Comparison of ENCODE assay signal across 1 fruit fly cellular context in the genomic region with DNA sequence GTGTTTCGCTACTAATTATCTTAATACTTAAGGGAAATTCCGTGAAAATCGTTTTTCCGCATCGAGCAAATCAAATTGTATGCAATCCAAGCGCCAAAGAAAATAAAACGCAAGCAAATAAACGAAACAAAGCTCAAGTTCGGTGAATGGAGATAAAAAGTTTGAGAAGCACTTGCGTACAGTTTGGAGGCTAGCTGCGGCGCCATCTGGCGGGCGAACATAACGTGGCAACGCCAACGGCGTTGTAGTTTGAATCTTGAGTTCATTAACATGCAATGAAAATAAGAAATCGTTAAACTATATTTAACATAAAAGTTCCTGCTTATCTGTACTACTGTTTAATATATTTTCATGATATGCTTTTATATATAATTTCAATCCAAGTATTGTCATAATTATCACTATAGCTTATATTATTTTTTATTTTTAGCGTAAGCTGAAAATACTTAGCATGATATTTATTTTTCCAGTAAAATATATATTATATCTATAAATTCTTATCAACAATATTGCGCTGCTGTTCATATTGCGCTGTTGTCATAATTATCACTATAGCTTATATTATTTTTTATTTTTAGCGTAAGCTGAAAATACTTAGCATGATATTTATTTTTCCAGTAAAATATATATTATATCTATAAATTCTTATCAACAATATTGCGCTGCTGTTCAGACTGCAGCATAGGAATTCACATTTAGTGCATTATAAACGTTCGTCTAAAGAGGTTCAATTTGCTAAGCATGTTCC.
TF ChIP-seq lines count a peak whose summit lies in the region.
"Not testable (repeated sequence)": the region's sequence is repeated elsewhere in the genome, so short reads cannot be mapped to it uniquely, and the experiment has no call there.

A gene (plus strand): TSS at position 698 of the 748 bp plus-strand sequence.

TF ChIP-seq in whole organism, embryonic, 481 proteins besides CTCF, POLR2A, EP300 and RAD21 (continued from another document):
- peak; percentile 68 for TF ChIP-seq E2f2 (GFP tag; IDR thresholded peaks at IDR 0.05; lab: Robert Waterston, UW)
- peak; percentile 44 for TF ChIP-seq CG11504 (tag; optimal IDR thresholded peaks at IDR 0.05; lab: Kevin White, UChicago)
- peak; percentile 16 for TF ChIP-seq pzg (GFP tag; optimal IDR thresholded peaks at IDR 0.05; lab: Kevin White, UChicago)
- peak; percentile 22 for TF ChIP-seq zen (tag; optimal IDR thresholded peaks at IDR 0.05; lab: Kevin White, UChicago)
- TF ChIP-seq cad (GFP tag; optimal IDR thresholded peaks at IDR 0.05; lab: Kevin White, UChicago), result peak; percentile 94
- peak; percentile 71 for TF ChIP-seq Bgb (GFP tag; IDR thresholded peaks at IDR 0.05; lab: Robert Waterston, UW; ENCODE audit: partially characterized antibody)
- peak; percentile 70 for TF ChIP-seq Med (GFP tag; lab: Kevin White, UChicago)
- TF ChIP-seq HLH3B (GFP tag; IDR thresholded peaks at IDR 0.05; lab: Robert Waterston, UW), result peak; percentile 15; the same call in 1 of the 2 replicates
- peak; percentile 44; the same call in 1 of the 4 replicates for TF ChIP-seq Gug (GFP tag; IDR thresholded peaks at IDR 0.05; lab: Robert Waterston, UW)
- TF ChIP-seq CG3847 (GFP tag; IDR thresholded peaks at IDR 0.05; lab: Robert Waterston, UW), result peak; percentile 56
- TF ChIP-seq sob (GFP tag; IDR thresholded peaks at IDR 0.05; lab: Robert Waterston, UW), result peak; percentile 24; the same call in 1 of the 2 replicates
- TF ChIP-seq chif (GFP tag; optimal IDR thresholded peaks at IDR 0.05; lab: Kevin White, UChicago), result peak in 1 of 2 experiments; percentile 13
- peak; percentile 11 for TF ChIP-seq CG2712 (tag; optimal IDR thresholded peaks at IDR 0.05; lab: Kevin White, UChicago)
- peak; percentile 93 for TF ChIP-seq Ets65A (GFP tag; lab: Kevin White, UChicago)
- peak; percentile 12 for TF ChIP-seq CG33213 (GFP tag; optimal IDR thresholded peaks at IDR 0.05; lab: Kevin White, UChicago)
- TF ChIP-seq Hr51 (GFP tag; optimal IDR thresholded peaks at IDR 0.05; lab: Kevin White, UChicago), result peak in 1 of 2 experiments; percentile 4
- peak; percentile 12 for TF ChIP-seq CoRest (tag; optimal IDR thresholded peaks at IDR 0.05; lab: Kevin White, UChicago)
- peak; percentile 72 for TF ChIP-seq CG42726 (GFP tag; IDR thresholded peaks at IDR 0.05; lab: Robert Waterston, UW; ENCODE audit: partially characterized antibody)
- TF ChIP-seq Dll (GFP tag; IDR thresholded peaks at IDR 0.05; lab: Robert Waterston, UW; ENCODE audit: partially characterized antibody), result peak; percentile 22; the same call in 1 of the 4 replicates
- peak; percentile 60; the same call in 1 of the 2 replicates for TF ChIP-seq ato (GFP tag; IDR thresholded peaks at IDR 0.05; lab: Robert Waterston, UW; ENCODE audit: partially characterized antibody)
- peak; percentile 36 for TF ChIP-seq Ets97D (GFP tag; optimal IDR thresholded peaks at IDR 0.05; lab: Kevin White, UChicago)
- peak; percentile 97 for TF ChIP-seq stwl (tag; optimal IDR thresholded peaks at IDR 0.05; lab: Kevin White, UChicago)
- TF ChIP-seq CG16813 (GFP tag; IDR thresholded peaks at IDR 0.05; lab: Robert Waterston, UW; ENCODE audit: partially characterized antibody), result peak; percentile 54; the same call in 1 of the 3 replicates
- peak; percentile 82 for TF ChIP-seq Opbp (GFP tag; IDR thresholded peaks at IDR 0.05; lab: Robert Waterston, UW; ENCODE audit: partially characterized antibody)
- TF ChIP-seq ci (GFP tag; IDR thresholded peaks at IDR 0.05; lab: Robert Waterston, UW), result 0 out of 3 replicates have a peak, but pooled peaks have one; percentile 20
- TF ChIP-seq slbo (GFP tag; IDR thresholded peaks at IDR 0.05; lab: Robert Waterston, UW), result 0 out of 2 replicates have a peak, but pooled peaks have one; percentile 32
- 0 out of 3 replicates have a peak, but pooled peaks have one; percentile 44 for TF ChIP-seq otp (GFP tag; IDR thresholded peaks at IDR 0.05; lab: Robert Waterston, UW)
- TF ChIP-seq Rfx (GFP tag; IDR thresholded peaks at IDR 0.05; lab: Robert Waterston, UW), result peak; percentile 64
- TF ChIP-seq CG8290 (GFP tag; optimal IDR thresholded peaks at IDR 0.05; lab: Kevin White, UChicago), result peak; percentile 45
- TF ChIP-seq CG8290 (tag; optimal IDR thresholded peaks at IDR 0.05; lab: Kevin White, UChicago), result peak in 1 of 2 experiments; percentile 22
- peak; percentile 87 for TF ChIP-seq Abd-B (GFP tag; optimal IDR thresholded peaks at IDR 0.05; lab: Kevin White, UChicago)
- peak; percentile 39 for TF ChIP-seq Lhr (GFP tag; optimal IDR thresholded peaks at IDR 0.05; lab: Kevin White, UChicago)
- not testable (repeated sequence) for TF ChIP-seq pan (optimal IDR thresholded peaks at IDR 0.05; lab: Kevin White, UChicago)
- peak in 1 of 2 experiments; percentile 45 for TF ChIP-seq pan (GFP tag; optimal IDR thresholded peaks at IDR 0.05 in 1 of 2, IDR thresholded peaks at IDR 0.05 in 1 of 2)
- 0 out of 2 replicates have a peak, but pooled peaks have one; percentile 10 for TF ChIP-seq Awh (GFP tag; IDR thresholded peaks at IDR 0.05; lab: Robert Waterston, UW)
- peak; percentile 66 for TF ChIP-seq bbx (GFP tag; IDR thresholded peaks at IDR 0.05; lab: Robert Waterston, UW; ENCODE audit: partially characterized antibody)
- peak; percentile 21; the same call in 1 of the 2 replicates for TF ChIP-seq CG11247 (GFP tag; IDR thresholded peaks at IDR 0.05; lab: Robert Waterston, UW)
- TF ChIP-seq Dp (GFP tag; optimal IDR thresholded peaks at IDR 0.05; lab: Kevin White, UChicago), result peak; percentile 58
- TF ChIP-seq Scr (GFP tag; IDR thresholded peaks at IDR 0.05; lab: Robert Waterston, UW; ENCODE audit: partially characterized antibody), result 0 out of 2 replicates have a peak, but pooled peaks have one; percentile 12
- peak in 1 of 2 experiments; percentile 1 for TF ChIP-seq Pdp1 (GFP tag; optimal IDR thresholded peaks at IDR 0.05; lab: Kevin White, UChicago)
- TF ChIP-seq grau (tag; optimal IDR thresholded peaks at IDR 0.05; lab: Kevin White, UChicago), result peak; percentile 1
- TF ChIP-seq row (GFP tag; IDR thresholded peaks at IDR 0.05; lab: Robert Waterston, UW), result peak; percentile 23; the same call in 1 of the 3 replicates
- peak; percentile 52; the same call in 1 of the 3 replicates for TF ChIP-seq dysf (GFP tag; IDR thresholded peaks at IDR 0.05; lab: Robert Waterston, UW)
- peak; percentile 47; the same call in 2 of the 3 replicates for TF ChIP-seq knrl (GFP tag; IDR thresholded peaks at IDR 0.05; lab: Robert Waterston, UW; ENCODE audit: partially characterized antibody)
- peak; percentile 47; the same call in 1 of the 2 replicates for TF ChIP-seq vvl (GFP tag; IDR thresholded peaks at IDR 0.05; lab: Robert Waterston, UW)
- TF ChIP-seq CG1603 (tag; optimal IDR thresholded peaks at IDR 0.05; lab: Kevin White, UChicago), result peak; percentile 49
- TF ChIP-seq CG11456 (GFP tag; IDR thresholded peaks at IDR 0.05; lab: Robert Waterston, UW), result peak; percentile 60; the same call in 1 of the 3 replicates
- TF ChIP-seq onecut (GFP tag; IDR thresholded peaks at IDR 0.05; lab: Robert Waterston, UW), result peak; percentile 9; the same call in 1 of the 2 replicates
- TF ChIP-seq CG13894 (tag; optimal IDR thresholded peaks at IDR 0.05; lab: Kevin White, UChicago), result peak; percentile 1
- TF ChIP-seq tna (GFP tag; IDR thresholded peaks at IDR 0.05; lab: Robert Waterston, UW; ENCODE audit: partially characterized antibody), result peak; percentile 32; the same call in 1 of the 2 replicates
- TF ChIP-seq ind (GFP tag; optimal IDR thresholded peaks at IDR 0.05; lab: Kevin White, UChicago), result peak; percentile 22
- TF ChIP-seq CG6854 (GFP tag; optimal IDR thresholded peaks at IDR 0.05; lab: Kevin White, UChicago), result peak; percentile 48
- TF ChIP-seq CG9817 (tag; optimal IDR thresholded peaks at IDR 0.05; lab: Kevin White, UChicago), result peak; percentile 8
- TF ChIP-seq zfh1 (GFP tag; IDR thresholded peaks at IDR 0.05; lab: Robert Waterston, UW), result peak; percentile 35; the same call in 1 of the 3 replicates
- peak; percentile 2 for TF ChIP-seq Dek (tag; optimal IDR thresholded peaks at IDR 0.05; lab: Kevin White, UChicago)
- TF ChIP-seq Blimp-1 (GFP tag; optimal IDR thresholded peaks at IDR 0.05; lab: Kevin White, UChicago), result peak; percentile 1
- TF ChIP-seq CG17829 (tag; optimal IDR thresholded peaks at IDR 0.05; lab: Kevin White, UChicago), result peak; percentile 10
- TF ChIP-seq HmgD (GFP tag; optimal IDR thresholded peaks at IDR 0.05; lab: Kevin White, UChicago), result peak; percentile 74
- TF ChIP-seq CG6791 (GFP tag; IDR thresholded peaks at IDR 0.05; lab: Robert Waterston, UW; ENCODE audit: partially characterized antibody), result peak; percentile 88
- peak; percentile 99 for TF ChIP-seq CG2199 (GFP tag; IDR thresholded peaks at IDR 0.05; lab: Robert Waterston, UW)
- TF ChIP-seq H2.0 (GFP tag; IDR thresholded peaks at IDR 0.05; lab: Robert Waterston, UW), result 0 out of 2 replicates have a peak, but pooled peaks have one; percentile 14
- TF ChIP-seq Myb (GFP tag; optimal IDR thresholded peaks at IDR 0.05; lab: Kevin White, UChicago), result peak; percentile 91
- TF ChIP-seq ssp (GFP tag; IDR thresholded peaks at IDR 0.05; lab: Robert Waterston, UW), result 0 out of 2 replicates have a peak, but pooled peaks have one; percentile 7
